Worm (Caenorhabditis elegans) whole organism, L4 larva: Measurements from ENCODE around the gene rpl-36.
A peak's percentile ranks its signal among the peaks of the same experiment; 100 is the strongest.

Source experiments
- F37D6.2 ChIP-seq: sonication (generic microtip); optimal IDR thresholded peaks from 2 replicates; lab custom pipeline; 2016; ENCODE audit warnings: mild to moderate bottlenecking, missing genetic modification characterization, missing compliant biosample characterization
- F49E8.2 ChIP-seq: sonication (generic microtip); optimal IDR thresholded peaks from 2 replicates; lab custom pipeline; 2016; ENCODE audit warnings: missing compliant biosample characterization, mild to moderate bottlenecking, missing genetic modification characterization, borderline replicate concordance
- T20F7.1 ChIP-seq: fragments of 200-800 bp; sonication (Bioruptor generic); optimal IDR thresholded peaks from 2 replicates; lab custom pipeline; 2018; ENCODE audit warnings: mild to moderate bottlenecking, missing genetic modification characterization, missing compliant biosample characterization
- Y48G9A.11 ChIP-seq: fragments of 200-800 bp; sonication (Bioruptor generic); IDR thresholded peaks from 2 replicates; pipeline ENCODE4 v1.3.6; 2022; ENCODE audit warnings: missing genetic modification reagents, missing genetic modification characterization, missing compliant biosample characterization
- Y75B8A.6 ChIP-seq: fragments of 200-800 bp; sonication (Bioruptor generic); IDR thresholded peaks from 2 replicates; pipeline ENCODE4 v1.3.6; 2022; ENCODE audit warnings: missing genetic modification reagents, missing genetic modification characterization, missing compliant biosample characterization
- ZK337.2 ChIP-seq: fragments of 200-800 bp; sonication (Bioruptor generic); IDR thresholded peaks from 2 replicates; pipeline ENCODE4 v1.3.6; 2022; ENCODE audit warnings: missing genetic modification reagents, missing genetic modification characterization, missing compliant biosample characterization
- ZK546.5 ChIP-seq, 2 experiments: sonication (generic microtip); optimal IDR thresholded peaks; 2 replicates each; lab custom pipeline; 2017; ENCODE audit warnings: missing biosample characterization in 2 of 2, missing genetic modification characterization in 2 of 2
- aly-2 ChIP-seq: sonication (generic microtip); optimal IDR thresholded peaks from 2 replicates; lab custom pipeline; 2018; ENCODE audit warnings: missing biosample characterization, missing genetic modification characterization
- ama-1 ChIP-seq: fragments of 150-350 bp; optimal IDR thresholded peaks from 2 replicates; lab custom pipeline; 2014; ENCODE audit warnings: inconsistent platforms, mixed read lengths
- ceh-28 ChIP-seq: fragments of 150-350 bp; optimal IDR thresholded peaks from 2 replicates; lab custom pipeline; 2014; ENCODE audit warnings: missing biosample characterization, missing genetic modification reagents, missing genetic modification characterization
- ceh-32 ChIP-seq: sonication (generic microtip); optimal IDR thresholded peaks from 2 replicates; lab custom pipeline; 2016; ENCODE audit warnings: mild to moderate bottlenecking, missing genetic modification characterization, missing compliant biosample characterization; ENCODE audit not compliant: poor library complexity
- ceh-44 ChIP-seq: fragments of 200-800 bp; sonication (Bioruptor generic); IDR thresholded peaks from 2 replicates; pipeline ENCODE4 v1.3.6; 2022; ENCODE audit warnings: missing genetic modification reagents, missing genetic modification characterization, missing compliant biosample characterization
- ceh-82 ChIP-seq: sonication (generic microtip); optimal IDR thresholded peaks from 2 replicates; lab custom pipeline; 2017; ENCODE audit warnings: missing biosample characterization, missing genetic modification characterization
- ces-1 ChIP-seq: fragments of 150-350 bp; sonication (generic microtip); optimal IDR thresholded peaks from 4 replicates; lab custom pipeline; 2014; ENCODE audit warnings: missing biosample characterization, missing genetic modification reagents, missing genetic modification characterization
- cey-2 ChIP-seq: sonication (generic microtip); optimal IDR thresholded peaks from 3 replicates; lab custom pipeline; 2017; ENCODE audit warnings: missing genetic modification characterization, mild to moderate bottlenecking, missing compliant biosample characterization, antibody characterized with exemption, borderline replicate concordance; ENCODE audit not compliant: insufficient read depth
- ctbp-1 ChIP-seq: fragments of 200-800 bp; sonication (Bioruptor generic); IDR thresholded peaks from 2 replicates; pipeline ENCODE4 v1.3.6; 2022; ENCODE audit warnings: missing genetic modification reagents, missing genetic modification characterization, missing compliant biosample characterization
- daf-12 ChIP-seq: fragments of 150-350 bp; optimal IDR thresholded peaks from 2 replicates; lab custom pipeline; 2014; ENCODE audit warnings: missing biosample characterization, missing genetic modification reagents, missing genetic modification characterization
- daf-16 ChIP-seq, 3 experiments: sonication (generic microtip); optimal IDR thresholded peaks; 2 replicates each; lab custom pipeline; 2016 to 2017; ENCODE audit warnings: missing genetic modification characterization in 3 of 3, missing genetic modification reagents in 3 of 3, mild to moderate bottlenecking in 2 of 3, missing compliant biosample characterization in 2 of 3, missing biosample characterization in 1 of 3, moderate library complexity in 1 of 3
- dmd-8 ChIP-seq: fragments of 200-800 bp; sonication (Bioruptor generic); IDR thresholded peaks from 2 replicates; pipeline ENCODE4 v1.3.6; 2022; ENCODE audit warnings: missing genetic modification characterization, missing compliant biosample characterization
- dmd-9 ChIP-seq: fragments of 200-800 bp; sonication (Bioruptor generic); IDR thresholded peaks from 2 replicates; pipeline ENCODE4 v1.3.6; 2022; ENCODE audit warnings: missing genetic modification reagents, missing genetic modification characterization, missing compliant biosample characterization
- duxl-1 ChIP-seq: sonication (generic microtip); optimal IDR thresholded peaks from 2 replicates; lab custom pipeline; 2016; ENCODE audit warnings: mild to moderate bottlenecking, missing genetic modification characterization, moderate library complexity, missing compliant biosample characterization; ENCODE audit not compliant: poor library complexity
- egl-27 ChIP-seq: sonication (generic microtip); optimal IDR thresholded peaks from 3 replicates; lab custom pipeline; 2017; ENCODE audit warnings: missing biosample characterization, missing genetic modification reagents, missing genetic modification characterization
- fkh-10 ChIP-seq: fragments of 150-350 bp; optimal IDR thresholded peaks from 2 replicates; lab custom pipeline; 2014; ENCODE audit warnings: missing biosample characterization, missing genetic modification reagents, missing genetic modification characterization
- hif-1 ChIP-seq, 2 experiments: sonication (generic microtip); optimal IDR thresholded peaks; 2 replicates each; lab custom pipeline; 2016 to 2017; ENCODE audit warnings: missing compliant biosample characterization in 2 of 2, missing genetic modification characterization in 2 of 2, missing genetic modification reagents in 2 of 2, missing genotype in 2 of 2, mild to moderate bottlenecking in 1 of 2
- jun-1 ChIP-seq: fragments of 150-350 bp; optimal IDR thresholded peaks from 2 replicates; lab custom pipeline; 2014; ENCODE audit warnings: missing biosample characterization, missing genetic modification reagents, missing genetic modification characterization
- lin-13 ChIP-seq: fragments of 150-350 bp; optimal IDR thresholded peaks from 2 replicates; lab custom pipeline; 2014; ENCODE audit warnings: missing biosample characterization, missing genetic modification reagents, missing genetic modification characterization
- lin-15B ChIP-seq: fragments of 150-350 bp; sonication (generic microtip); optimal IDR thresholded peaks from 3 replicates; lab custom pipeline; 2014; ENCODE audit warnings: missing biosample characterization, missing genetic modification characterization
- lin-38 ChIP-seq: fragments of 200-800 bp; sonication (Bioruptor generic); IDR thresholded peaks from 2 replicates; pipeline ENCODE4 v1.3.6; 2022; ENCODE audit warnings: missing genetic modification reagents, missing genetic modification characterization, missing compliant biosample characterization
- lir-3 ChIP-seq: sonication (generic microtip); optimal IDR thresholded peaks from 2 replicates; lab custom pipeline; 2016; ENCODE audit warnings: mild to moderate bottlenecking, missing genetic modification characterization, missing compliant biosample characterization
- lsy-2 ChIP-seq, 2 experiments: fragments of 150-350 bp in 1 of 2; sonication (generic microtip) in 1 of 2; optimal IDR thresholded peaks; 2 replicates each; lab custom pipeline; 2014 to 2017; ENCODE audit warnings: missing biosample characterization in 2 of 2, missing genetic modification characterization in 2 of 2
- mep-1 ChIP-seq: fragments of 150-350 bp; sonication (generic microtip); optimal IDR thresholded peaks from 3 replicates; lab custom pipeline; 2014; ENCODE audit warnings: missing biosample characterization, missing genetic modification characterization
- nhr-10 ChIP-seq: fragments of 150-350 bp; optimal IDR thresholded peaks from 2 replicates; lab custom pipeline; 2014; ENCODE audit warnings: missing biosample characterization, missing genetic modification characterization
- nhr-237 ChIP-seq: sonication (generic microtip); optimal IDR thresholded peaks from 2 replicates; lab custom pipeline; 2017; ENCODE audit warnings: missing biosample characterization, missing genetic modification characterization
- nhr-28 ChIP-seq: fragments of 150-350 bp; optimal IDR thresholded peaks from 2 replicates; lab custom pipeline; 2014; ENCODE audit warnings: missing biosample characterization, missing genetic modification characterization
- nhr-41 ChIP-seq: fragments of 200-800 bp; sonication (Bioruptor generic); IDR thresholded peaks from 2 replicates; pipeline ENCODE4 v1.3.6; 2022; ENCODE audit warnings: missing genetic modification reagents, missing genetic modification characterization, missing compliant biosample characterization
- nhr-42 ChIP-seq: fragments of 200-800 bp; sonication (Bioruptor generic); IDR thresholded peaks from 2 replicates; pipeline ENCODE4 v1.3.6; 2022; ENCODE audit warnings: missing genetic modification characterization, missing compliant biosample characterization
- nhr-48 ChIP-seq: sonication (generic microtip); optimal IDR thresholded peaks from 2 replicates; lab custom pipeline; 2016; ENCODE audit warnings: mild to moderate bottlenecking, missing genetic modification characterization, missing compliant biosample characterization
- nhr-6 ChIP-seq: fragments of 150-350 bp; optimal IDR thresholded peaks from 2 replicates; lab custom pipeline; 2014; ENCODE audit warnings: missing biosample characterization, missing genetic modification characterization
- nhr-76 ChIP-seq: fragments of 150-350 bp; optimal IDR thresholded peaks from 2 replicates; lab custom pipeline; 2014; ENCODE audit warnings: missing biosample characterization, missing genetic modification characterization
- nhr-77 ChIP-seq: fragments of 150-350 bp; optimal IDR thresholded peaks from 2 replicates; lab custom pipeline; 2014; ENCODE audit warnings: missing biosample characterization, missing genetic modification characterization
- php-3 ChIP-seq: fragments of 200-800 bp; sonication (Bioruptor generic); IDR thresholded peaks from 2 replicates; pipeline ENCODE4 v1.3.6; 2022; ENCODE audit warnings: missing genetic modification reagents, missing genetic modification characterization, missing compliant biosample characterization
- rbr-2 ChIP-seq: sonication (generic microtip); optimal IDR thresholded peaks from 2 replicates; lab custom pipeline; 2016; ENCODE audit warnings: missing genotype, missing genetic modification characterization, missing compliant biosample characterization
- sdz-12 ChIP-seq: fragments of 200-800 bp; sonication (Bioruptor generic); optimal IDR thresholded peaks from 2 replicates; lab custom pipeline; 2018; ENCODE audit warnings: mild to moderate bottlenecking, missing genetic modification characterization, missing compliant biosample characterization
- snpc-1.2 ChIP-seq: fragments of 200-800 bp; sonication (Bioruptor generic); IDR thresholded peaks from 2 replicates; pipeline ENCODE4 v1.3.6; 2022; ENCODE audit warnings: missing genetic modification reagents, missing genetic modification characterization, missing compliant biosample characterization
- snpc-4 ChIP-seq: fragments of 150-350 bp; optimal IDR thresholded peaks from 2 replicates; lab custom pipeline; 2014; ENCODE audit warnings: missing biosample characterization, missing genetic modification characterization
- spr-3 ChIP-seq: fragments of 200-800 bp; sonication (Bioruptor generic); optimal IDR thresholded peaks from 2 replicates; lab custom pipeline; 2018; ENCODE audit warnings: mild to moderate bottlenecking, missing genetic modification characterization, missing compliant biosample characterization
- unc-130 ChIP-seq: sonication (generic microtip); optimal IDR thresholded peaks from 2 replicates; lab custom pipeline; 2016; ENCODE audit warnings: missing genetic modification reagents, missing genetic modification characterization, missing compliant biosample characterization
- zag-1 ChIP-seq: fragments of 150-350 bp; optimal IDR thresholded peaks from 2 replicates; lab custom pipeline; 2014; ENCODE audit warnings: missing biosample characterization, missing genetic modification characterization
- zfp-2 ChIP-seq: sonication (generic microtip); optimal IDR thresholded peaks from 2 replicates; lab custom pipeline; 2016; ENCODE audit warnings: mild to moderate bottlenecking, missing genetic modification characterization, missing compliant biosample characterization
- zfp-3 ChIP-seq: fragments of 200-800 bp; sonication (Bioruptor generic); conservative IDR thresholded peaks from 2 replicates; pipeline ENCODE4 v1.3.6; 2022; ENCODE audit warnings: missing genetic modification reagents, missing genetic modification characterization, missing compliant biosample characterization
- ztf-7 ChIP-seq: fragments of 150-350 bp; optimal IDR thresholded peaks from 2 replicates; lab custom pipeline; 2014; ENCODE audit warnings: missing biosample characterization, missing genetic modification characterization

Gene rpl-36

DNA sequence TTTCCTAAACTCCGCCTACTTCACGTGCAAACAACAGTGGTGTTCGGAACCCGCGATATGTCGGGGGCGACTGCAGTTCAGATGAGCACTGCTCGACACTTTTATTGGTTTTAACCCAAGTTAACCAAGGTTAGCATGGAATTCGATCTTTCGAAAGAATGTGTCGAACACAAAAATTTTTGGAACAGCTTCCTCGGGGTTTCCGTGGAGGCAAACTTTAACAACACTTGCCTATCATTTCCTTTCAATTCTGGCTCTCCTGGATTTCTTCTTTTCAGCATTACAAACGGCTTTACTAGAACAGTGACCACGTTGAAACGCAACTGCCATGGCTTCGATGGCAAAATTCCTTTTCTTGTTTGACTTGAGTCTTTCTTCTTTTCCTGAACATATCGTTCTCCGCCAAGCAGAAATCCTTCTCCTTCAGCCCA lies 38.8 kb upstream of the rpl-36 start (continued):
- TF ChIP-seq ZK337.2 (GFP tag; lab: Robert Waterston, UW): no peak
- no peak for TF ChIP-seq ceh-32
- no peak for TF ChIP-seq ces-1
- TF ChIP-seq dmd-8 (GFP tag; lab: Robert Waterston, UW): no peak
- peak; percentile 83 for TF ChIP-seq mep-1 (tag; lab: Kevin White, UChicago)
- no peak for TF ChIP-seq fkh-10 (GFP tag; lab: Kevin White, UChicago)
- peak; percentile 89 for TF ChIP-seq F49E8.2 (tag; lab: Kevin White, UChicago)
- no peak for TF ChIP-seq zfp-2 (tag; lab: Kevin White, UChicago)
- TF ChIP-seq nhr-6 (tag; lab: Kevin White, UChicago): no peak
- no peak for TF ChIP-seq ceh-82 (tag; lab: Kevin White, UChicago)
- TF ChIP-seq lin-38 (GFP tag; lab: Robert Waterston, UW): peak; percentile 68
- no peak for TF ChIP-seq F37D6.2 (tag; lab: Kevin White, UChicago)
- TF ChIP-seq php-3 (GFP tag; lab: Robert Waterston, UW): peak; percentile 89
- TF ChIP-seq snpc-4 (tag; lab: Kevin White, UChicago): peak; percentile 88
- TF ChIP-seq nhr-48 (tag; lab: Kevin White, UChicago): peak; percentile 50
- peak; percentile 66 for TF ChIP-seq nhr-10 (tag; lab: Kevin White, UChicago)
- TF ChIP-seq duxl-1: peak; percentile 82
- TF ChIP-seq nhr-28 (tag; lab: Kevin White, UChicago): peak; percentile 57
- peak; percentile 59; the same call in 1 of the 2 replicates for TF ChIP-seq zfp-3 (GFP tag; lab: Robert Waterston, UW)
- TF ChIP-seq Y75B8A.6 (GFP tag; lab: Robert Waterston, UW): peak; percentile 69; the same call in 1 of the 2 replicates
- peak; percentile 22 for TF ChIP-seq egl-27 (tag; lab: Kevin White, UChicago)
- peak in 1 of 2 experiments; percentile 71 for TF ChIP-seq lsy-2 (tag; optimal IDR thresholded peaks at IDR 0.05; lab: Kevin White, UChicago)
- TF ChIP-seq daf-12 (tag; lab: Kevin White, UChicago): no peak
- peak; percentile 24 for TF ChIP-seq unc-130 (GFP tag; lab: Kevin White, UChicago)
- peak; percentile 28 for TF ChIP-seq lin-15B
- TF ChIP-seq jun-1 (tag; lab: Kevin White, UChicago): no peak
- TF ChIP-seq nhr-42 (GFP tag; lab: Robert Waterston, UW): peak; percentile 68; the same call in 1 of the 2 replicates
- TF ChIP-seq dmd-9 (GFP tag; lab: Robert Waterston, UW): no peak
- TF ChIP-seq lir-3 (tag; lab: Kevin White, UChicago): no peak
- no peak for TF ChIP-seq ceh-44 (GFP tag; lab: Robert Waterston, UW)
- TF ChIP-seq nhr-76: no peak
- TF ChIP-seq cey-2: no peak
- peak; percentile 54 for TF ChIP-seq lin-13 (GFP tag; lab: Kevin White, UChicago)
- TF ChIP-seq hif-1 (tag; optimal IDR thresholded peaks at IDR 0.05; lab: Kevin White, UChicago): peak in 1 of 2 experiments; percentile 15
- no peak for TF ChIP-seq aly-2
- peak; percentile 36 for TF ChIP-seq nhr-77 (tag; lab: Kevin White, UChicago)
- peak; percentile 38 for TF ChIP-seq ztf-7 (tag; lab: Kevin White, UChicago)
- no peak for TF ChIP-seq ctbp-1
- no peak for TF ChIP-seq zag-1
- TF ChIP-seq nhr-41 (GFP tag; lab: Robert Waterston, UW): no peak
- TF ChIP-seq ama-1 (lab: Kevin White, UChicago): peak; percentile 98
- TF ChIP-seq T20F7.1 (GFP tag; lab: Kevin White, UChicago): peak; percentile 69
- peak; percentile 39 for TF ChIP-seq rbr-2 (tag; lab: Kevin White, UChicago)
- TF ChIP-seq daf-16 (GFP tag; optimal IDR thresholded peaks at IDR 0.05; lab: Kevin White, UChicago): peak; percentile 50 to 53
- TF ChIP-seq daf-16 (tag; optimal IDR thresholded peaks at IDR 0.05; lab: Kevin White, UChicago): peak; percentile 78
- TF ChIP-seq snpc-1.2 (GFP tag; lab: Robert Waterston, UW): peak; percentile 69
- no peak for TF ChIP-seq ceh-28 (tag; lab: Kevin White, UChicago)
- TF ChIP-seq Y48G9A.11: peak; percentile 84
- no peak for TF ChIP-seq sdz-12 (GFP tag; lab: Kevin White, UChicago)
- peak; percentile 52 for TF ChIP-seq spr-3 (GFP tag; lab: Kevin White, UChicago)
- TF ChIP-seq nhr-237: no peak
- TF ChIP-seq ZK546.5 (tag; optimal IDR thresholded peaks at IDR 0.05; lab: Kevin White, UChicago): peak in 1 of 2 experiments; percentile 25
